Fruit fly (Drosophila melanogaster): ENCODE measurements around the gene Atg17.

dm6 chr3R:5622985-5623630 is 46.4 kb upstream of the Atg17 start:
- TF ChIP-seq ERR (GFP tag; optimal IDR thresholded peaks at IDR 0.05) (peak; percentile 68), CG1233 (GFP tag; optimal IDR thresholded peaks at IDR 0.05) (peak; percentile 92), CTCF (GFP tag; optimal IDR thresholded peaks at IDR 0.05) (peak; percentile 45), pzg (GFP tag; optimal IDR thresholded peaks at IDR 0.05) (peak; percentile 30), CG4404 (GFP tag; IDR thresholded peaks at IDR 0.05) (no peak), Pdp1 (GFP tag; optimal IDR thresholded peaks at IDR 0.05) (peak; percentile 35 to 87)
